Fruit fly (Drosophila melanogaster) Kc167 (cell line): ENCODE data around the gene MED28.

Source experiments
- Myc ChIP-seq: fragments of >200 bp; optimal IDR thresholded peaks from 2 replicates; lab custom pipeline; 2017; ENCODE audit warnings: missing external identifiers
- Sin3A ChIP-seq: fragments of >200 bp; optimal IDR thresholded peaks from 2 replicates; lab custom pipeline; 2018; ENCODE audit warnings: missing external identifiers
- h ChIP-seq: fragments of >200 bp; optimal IDR thresholded peaks from 3 replicates; lab custom pipeline; 2018; ENCODE audit warnings: missing external identifiers
- insv ChIP-seq: fragments of >200 bp; optimal IDR thresholded peaks from 3 replicates; lab custom pipeline; 2018; ENCODE audit warnings: missing external identifiers
- psq ChIP-seq: fragments of >200 bp; optimal IDR thresholded peaks from 2 replicates; lab custom pipeline; 2017; ENCODE audit warnings: missing external identifiers
- ttk ChIP-seq: sonication (Bioruptor generic); optimal IDR thresholded peaks from 2 replicates; lab custom pipeline; 2017; ENCODE audit warnings: missing external identifiers

Gene MED28

dm6 chr3R:25490778-25491664 is 14.2 kb downstream of the MED28 start, which contains the start of the genes Gnpat and CG5112:
TSS of gene Gnpat (minus strand) at chr3R:25490936.
TSS of gene CG5112 (plus strand) at chr3R:25491460.
- no peak for TF ChIP-seq ttk (lab: Kevin White, UChicago)
- no peak for TF ChIP-seq h
- no peak for TF ChIP-seq psq (lab: Kevin White, UChicago)
- TF ChIP-seq Myc (lab: Kevin White, UChicago): no peak
- TF ChIP-seq Sin3A: no peak

dm6 chr3R:25493294-25494187 is 16.7 kb downstream of the MED28 start:
- TF ChIP-seq Sin3A (no peak), insv (lab: Kevin White, UChicago) (no peak)

dm6 chr3R:25495072-25495471 is 18.3 kb downstream of the MED28 start, which contains the start of gene CG33494:
TSS of gene CG33494 (minus strand) at chr3R:25495161.
- TF ChIP-seq psq (lab: Kevin White, UChicago) (no peak), h (no peak)

DNA sequence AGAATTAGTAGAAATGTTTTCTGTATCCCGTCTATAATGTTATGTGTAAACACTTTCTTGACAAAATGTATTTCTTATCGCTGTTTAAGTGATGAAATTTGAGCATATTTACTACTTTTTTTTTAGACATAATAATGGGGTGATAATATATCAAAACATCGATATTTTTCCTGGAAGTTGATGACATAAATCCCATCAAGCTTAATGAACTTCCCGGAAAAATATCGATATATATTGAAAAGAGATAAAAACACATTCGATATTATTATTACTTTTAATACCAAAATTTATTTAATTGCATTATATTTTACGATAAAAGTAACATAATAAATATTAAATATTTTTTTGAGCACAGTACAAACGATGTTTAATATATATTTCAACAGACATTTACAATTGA is 18.9 kb downstream of the MED28 start:
- TF ChIP-seq Sin3A (no peak), psq (lab: Kevin White, UChicago) (no peak), ttk (lab: Kevin White, UChicago) (no peak), insv (lab: Kevin White, UChicago) (no peak)

- no peak for TF ChIP-seq Myc (lab: Kevin White, UChicago)
- no peak for TF ChIP-seq ttk (lab: Kevin White, UChicago)
- no peak for TF ChIP-seq psq (lab: Kevin White, UChicago)
- no peak for TF ChIP-seq Sin3A
- no peak for TF ChIP-seq h
- no peak for TF ChIP-seq insv (lab: Kevin White, UChicago)
Observed at dm6 chr3R:25504891-25505290, 28.1 kb downstream of the MED28 start, which contains the start of gene CG5107. TSS of gene CG5107 (plus strand) at chr3R:25505191.

- no peak for TF ChIP-seq ttk (lab: Kevin White, UChicago)
Observed at dm6 chr3R:25505975-25506374, 29.2 kb downstream of the MED28 start, which contains the start of gene CG5111. TSS of gene CG5111 (plus strand) at chr3R:25506275.

DNA sequence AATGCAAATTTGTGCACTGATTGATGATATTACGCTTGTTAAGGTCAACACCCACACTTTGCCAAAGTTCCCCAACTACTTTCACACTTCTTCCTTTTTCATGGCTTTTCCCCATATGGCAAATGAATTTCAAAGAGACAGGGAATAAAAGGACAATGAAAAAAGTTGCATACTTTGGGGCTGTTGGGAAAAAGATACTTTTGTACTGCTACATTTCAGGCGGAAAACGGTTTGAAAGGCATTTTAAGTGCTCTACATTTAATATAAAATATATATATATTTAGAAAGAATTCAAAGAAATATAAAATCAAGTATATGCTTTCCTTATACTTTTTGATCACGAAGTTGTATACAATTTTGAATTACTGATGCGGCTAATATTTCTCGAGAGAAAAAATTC is 35.9 kb downstream of the MED28 start:
- TF ChIP-seq insv (lab: Kevin White, UChicago) (no peak), h (no peak), psq (lab: Kevin White, UChicago) (no peak), Sin3A (no peak), Myc (lab: Kevin White, UChicago) (no peak), ttk (lab: Kevin White, UChicago) (no peak)

DNA sequence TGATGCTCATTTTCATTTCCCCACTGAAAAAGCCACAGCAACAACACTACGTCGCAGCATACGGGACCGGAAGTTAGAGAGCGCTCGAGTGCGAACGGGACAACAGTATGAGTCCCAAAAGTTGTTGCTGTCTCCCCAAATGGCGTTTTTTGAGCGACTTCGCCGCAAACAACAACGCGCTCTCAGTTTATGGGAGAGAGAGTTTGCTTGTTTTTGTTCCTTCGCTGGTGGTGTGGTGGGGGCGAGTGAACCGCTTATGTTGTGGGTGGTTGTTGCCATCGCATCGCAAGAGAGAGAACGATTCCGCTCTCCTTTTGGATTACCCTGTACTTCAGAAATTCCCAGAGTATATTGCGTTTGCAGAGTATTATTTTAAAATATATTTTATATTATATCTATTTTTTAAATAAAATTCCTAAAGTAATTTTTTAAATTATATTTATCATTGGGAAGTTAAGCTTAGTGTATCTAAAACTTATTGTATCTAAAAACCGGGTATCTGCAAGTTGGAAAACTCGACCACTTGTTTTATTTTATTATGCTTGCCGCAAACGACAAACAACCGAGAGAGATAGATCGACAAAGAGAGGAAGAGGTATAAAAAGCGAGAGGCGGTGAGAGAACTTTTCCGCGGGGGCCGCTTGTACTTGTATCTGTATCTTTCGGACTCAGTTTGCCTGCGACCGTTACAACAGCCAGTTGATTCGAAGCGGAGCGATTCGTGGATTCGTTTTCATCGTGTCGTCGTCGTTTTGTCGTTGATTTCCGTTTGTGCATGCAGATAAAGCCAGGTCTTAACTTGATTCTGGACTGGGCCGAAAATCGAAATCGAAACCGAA is 38.9 kb downstream of the MED28 start, which contains the start of gene msi:
Gene msi (plus strand): TSS at position 669 of the 839 bp plus-strand sequence.
- TF ChIP-seq Sin3A (no peak), h (no peak), ttk (lab: Kevin White, UChicago) (no peak), Myc (lab: Kevin White, UChicago) (no peak), insv (lab: Kevin White, UChicago) (no peak), psq (lab: Kevin White, UChicago) (no peak)

- TF ChIP-seq Myc (lab: Kevin White, UChicago) (no peak), ttk (lab: Kevin White, UChicago) (no peak), h (no peak), insv (lab: Kevin White, UChicago) (no peak), Sin3A (no peak), psq (lab: Kevin White, UChicago) (no peak)
Observed at dm6 chr3R:25517521-25517920, 40.7 kb downstream of the MED28 start.

DNA sequence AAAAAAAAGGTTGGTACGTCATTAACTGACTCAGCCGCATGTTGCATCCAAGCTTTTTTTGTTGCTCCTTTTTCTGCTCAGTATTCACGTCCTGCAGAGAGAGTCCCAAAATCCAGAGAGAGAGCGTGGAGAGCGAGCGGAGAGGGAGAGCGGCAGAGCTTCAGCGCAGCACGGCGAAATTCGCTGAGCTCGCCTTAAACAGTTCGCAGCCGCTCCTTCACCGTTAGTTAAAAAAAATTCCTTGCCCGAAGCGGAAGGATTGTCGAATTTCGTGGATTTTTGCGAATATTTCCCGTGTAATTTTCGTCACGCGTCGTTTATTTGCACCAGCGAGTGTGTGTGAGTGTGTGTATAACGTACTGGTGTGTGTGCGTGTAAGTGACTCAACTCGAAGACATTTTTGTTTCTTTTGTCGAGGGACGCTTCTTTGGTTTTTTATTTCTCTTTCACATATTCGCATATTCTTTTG is 41.3 kb downstream of the MED28 start:
- no peak for TF ChIP-seq Sin3A
- no peak for TF ChIP-seq Myc (lab: Kevin White, UChicago)
- no peak for TF ChIP-seq ttk (lab: Kevin White, UChicago)
- TF ChIP-seq insv (lab: Kevin White, UChicago): no peak

dm6 chr3R:25518584-25518983 is 41.8 kb downstream of the MED28 start:
- TF ChIP-seq Myc (lab: Kevin White, UChicago) (no peak), psq (lab: Kevin White, UChicago) (no peak), Sin3A (no peak), h (no peak), ttk (lab: Kevin White, UChicago) (no peak), insv (lab: Kevin White, UChicago) (no peak)
